Fruit fly (Drosophila melanogaster): ENCODE results near the gene CG13829.

DNA sequence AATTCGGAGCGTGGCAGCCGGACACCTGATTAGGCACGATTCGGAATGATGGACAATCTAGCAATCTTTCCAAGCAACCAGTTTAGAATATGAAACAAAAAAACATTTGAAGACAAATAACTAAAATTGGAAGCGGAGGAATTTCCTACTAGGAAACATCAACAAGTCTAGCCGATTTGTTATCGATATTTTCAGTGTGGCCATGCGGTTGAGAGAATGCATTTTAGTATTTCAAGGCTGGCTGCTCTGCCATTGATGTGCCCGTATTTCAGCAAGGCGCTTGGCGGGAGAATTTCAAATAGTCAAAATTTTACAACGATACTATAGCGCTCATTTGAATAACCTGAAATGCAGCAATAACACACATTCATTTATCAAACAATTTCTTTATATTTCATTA, 33.3 kb downstream of the CG13829 start, which contains the start of gene CG31457:
- TF ChIP-seq CG15710 (tag; optimal IDR thresholded peaks at IDR 0.05) (no peak), CG13204 (GFP tag; optimal IDR thresholded peaks at IDR 0.05) (no peak), CG8301 (tag; optimal IDR thresholded peaks at IDR 0.05) (no peak), CG14655 (GFP tag; optimal IDR thresholded peaks at IDR 0.05) (no peak), gl (tag; optimal IDR thresholded peaks at IDR 0.05) (no peak), CG8159 (tag; optimal IDR thresholded peaks at IDR 0.05) (no peak), fd96Ca (GFP tag; IDR thresholded peaks at IDR 0.05) (no peak), Ets98B (GFP tag; IDR thresholded peaks at IDR 0.05) (no peak), Pif1A (GFP tag; optimal IDR thresholded peaks at IDR 0.05) (no peak), rn (GFP tag; IDR thresholded peaks at IDR 0.05) (no peak), Snoo (tag; optimal IDR thresholded peaks at IDR 0.05) (no peak), EcR (GFP tag; optimal IDR thresholded peaks at IDR 0.05) (no peak), Pif1B (GFP tag; optimal IDR thresholded peaks at IDR 0.05) (no peak), CG10348 (GFP tag; IDR thresholded peaks at IDR 0.05) (no peak)

Measured in whole organism, pupa.